Worm (Caenorhabditis elegans) whole organism, young adult: Measurements from ENCODE around the gene C17G10.13.

ENCODE experiments used
- B0035.1 ChIP-seq: sonication (generic microtip); optimal IDR thresholded peaks from 2 replicates; lab custom pipeline; 2016; ENCODE audit warnings: missing genetic modification characterization, mild to moderate bottlenecking, missing compliant biosample characterization, missing genotype, missing genetic modification reagents
- C06A6.2 ChIP-seq: fragments of 200-800 bp; sonication (Bioruptor generic); conservative IDR thresholded peaks from 2 replicates; pipeline ENCODE4 v1.3.6; 2022; ENCODE audit warnings: missing genetic modification characterization, missing compliant biosample characterization
- F10E7.11 ChIP-seq: sonication (generic microtip); optimal IDR thresholded peaks from 2 replicates; lab custom pipeline; 2017; ENCODE audit warnings: mild to moderate bottlenecking, missing genetic modification characterization, moderate library complexity, missing compliant biosample characterization
- F33H1.4 ChIP-seq: fragments of 200-800 bp; sonication (Bioruptor generic); IDR thresholded peaks from 2 replicates; pipeline ENCODE4 v1.3.6; 2022; ENCODE audit warnings: missing genetic modification reagents, missing genetic modification characterization, missing compliant biosample characterization
- F37B4.10 ChIP-seq: fragments of 200-800 bp; sonication (Bioruptor generic); IDR thresholded peaks from 2 replicates; pipeline ENCODE4 v1.3.6; 2022; ENCODE audit warnings: missing genetic modification characterization, missing compliant biosample characterization
- F49E8.2 ChIP-seq: sonication (generic microtip); optimal IDR thresholded peaks from 3 replicates; lab custom pipeline; 2017; ENCODE audit warnings: missing genetic modification characterization, mild to moderate bottlenecking, missing compliant biosample characterization, antibody characterized with exemption, moderate library complexity; ENCODE audit not compliant: insufficient read depth
- F57C9.4 ChIP-seq: sonication (generic microtip); optimal IDR thresholded peaks from 2 replicates; lab custom pipeline; 2017; ENCODE audit warnings: mild to moderate bottlenecking, missing genetic modification characterization, missing compliant biosample characterization
- T07F8.4 ChIP-seq: sonication (generic microtip); optimal IDR thresholded peaks from 2 replicates; lab custom pipeline; 2016; ENCODE audit warnings: mild to moderate bottlenecking, missing genetic modification characterization, moderate library complexity, missing compliant biosample characterization
- Y53G8AR.9 ChIP-seq: fragments of 200-800 bp; sonication (Bioruptor generic); conservative IDR thresholded peaks from 2 replicates; pipeline ENCODE4 v1.3.6; 2022; ENCODE audit warnings: missing genetic modification reagents, missing genetic modification characterization, missing compliant biosample characterization
- Y56A3A.18 ChIP-seq: fragments of 200-800 bp; sonication (Bioruptor generic); IDR thresholded peaks from 2 replicates; pipeline ENCODE4 v1.3.6; 2022; ENCODE audit warnings: missing genetic modification reagents, missing genetic modification characterization, missing compliant biosample characterization
- ZK185.1 ChIP-seq: sonication (generic microtip); optimal IDR thresholded peaks from 2 replicates; lab custom pipeline; 2016; ENCODE audit warnings: mild to moderate bottlenecking, missing genetic modification characterization, missing compliant biosample characterization; ENCODE audit not compliant: poor library complexity, severe bottlenecking
- aptf-3 ChIP-seq: fragments of 200-800 bp; sonication (Bioruptor generic); IDR thresholded peaks from 2 replicates; pipeline ENCODE4 v1.3.6; 2022; ENCODE audit warnings: missing genetic modification characterization, missing compliant biosample characterization
- atf-7 ChIP-seq: sonication (generic microtip); optimal IDR thresholded peaks from 2 replicates; lab custom pipeline; 2017; ENCODE audit warnings: mild to moderate bottlenecking, missing genetic modification characterization, missing compliant biosample characterization
- attf-5 ChIP-seq: fragments of 200-800 bp; sonication (Bioruptor generic); optimal IDR thresholded peaks from 2 replicates; lab custom pipeline; 2018; ENCODE audit warnings: mild to moderate bottlenecking, missing genetic modification characterization, missing compliant biosample characterization
- bed-1 ChIP-seq: fragments of 200-800 bp; sonication (Bioruptor generic); IDR thresholded peaks from 2 replicates; pipeline ENCODE4 v1.3.6; 2022; ENCODE audit warnings: missing genetic modification reagents, missing genetic modification characterization, missing compliant biosample characterization
- ceh-100 ChIP-seq: fragments of 200-800 bp; sonication (Bioruptor generic); IDR thresholded peaks from 2 replicates; pipeline ENCODE4 v1.3.6; 2022; ENCODE audit warnings: missing genetic modification reagents, missing genetic modification characterization, missing compliant biosample characterization
- ceh-40 ChIP-seq: fragments of 200-800 bp; sonication (Bioruptor generic); IDR thresholded peaks from 2 replicates; pipeline ENCODE4 v1.3.6; 2022; ENCODE audit warnings: missing genetic modification characterization, missing compliant biosample characterization
- die-1 ChIP-seq: sonication (generic microtip); optimal IDR thresholded peaks from 2 replicates; lab custom pipeline; 2016; ENCODE audit warnings: missing genotype, mild to moderate bottlenecking, missing genetic modification characterization, missing compliant biosample characterization
- egl-18 ChIP-seq: fragments of 200-800 bp; sonication (Bioruptor generic); IDR thresholded peaks from 2 replicates; pipeline ENCODE4 v1.3.6; 2022; ENCODE audit warnings: missing genetic modification reagents, missing genetic modification characterization, missing compliant biosample characterization
- ekl-4 ChIP-seq: fragments of 200-800 bp; sonication (Bioruptor generic); IDR thresholded peaks from 2 replicates; pipeline ENCODE4 v1.3.6; 2022; ENCODE audit warnings: missing genetic modification reagents, missing genetic modification characterization, missing compliant biosample characterization
- ets-4 ChIP-seq: fragments of 200-800 bp; sonication (Bioruptor generic); optimal IDR thresholded peaks from 2 replicates; lab custom pipeline; 2018; ENCODE audit warnings: mild to moderate bottlenecking, missing genetic modification characterization, missing compliant biosample characterization
- fkh-3 ChIP-seq: sonication (generic microtip); optimal IDR thresholded peaks from 2 replicates; lab custom pipeline; 2016; ENCODE audit warnings: mild to moderate bottlenecking, missing genetic modification characterization, missing compliant biosample characterization
- him-1 ChIP-seq: sonication (generic microtip); optimal IDR thresholded peaks from 2 replicates; lab custom pipeline; 2016; ENCODE audit warnings: missing genotype, missing genetic modification reagents, missing genetic modification characterization, missing compliant biosample characterization
- hlh-26 ChIP-seq: fragments of 200-800 bp; sonication (Bioruptor generic); conservative IDR thresholded peaks from 2 replicates; pipeline ENCODE4 v1.3.6; 2022; ENCODE audit warnings: missing genetic modification reagents, missing genetic modification characterization, missing compliant biosample characterization
- hmg-1.2 ChIP-seq: fragments of 200-800 bp; sonication (Bioruptor generic); IDR thresholded peaks from 2 replicates; pipeline ENCODE4 v1.3.6; 2022; ENCODE audit warnings: missing genetic modification reagents, missing genetic modification characterization, missing compliant biosample characterization
- lag-1 ChIP-seq: fragments of 200-800 bp; sonication (Bioruptor generic); IDR thresholded peaks from 2 replicates; pipeline ENCODE4 v1.3.6; 2022; ENCODE audit warnings: missing genetic modification reagents, missing genetic modification characterization, missing compliant biosample characterization
- lsy-27 ChIP-seq: sonication (generic microtip); optimal IDR thresholded peaks from 2 replicates; lab custom pipeline; 2017; ENCODE audit warnings: missing genetic modification characterization, mild to moderate bottlenecking, missing compliant biosample characterization, antibody characterized with exemption, missing genotype, borderline replicate concordance; ENCODE audit not compliant: insufficient read depth
- madf-6 ChIP-seq: fragments of 200-800 bp; sonication (Bioruptor generic); IDR thresholded peaks from 2 replicates; pipeline ENCODE4 v1.3.6; 2022; ENCODE audit warnings: missing genetic modification reagents, missing genetic modification characterization, missing compliant biosample characterization
- mcd-1 ChIP-seq: fragments of 200-800 bp; sonication (Bioruptor generic); IDR thresholded peaks from 2 replicates; pipeline ENCODE4 v1.3.6; 2022; ENCODE audit warnings: missing genetic modification reagents, missing genetic modification characterization, missing compliant biosample characterization
- mel-28 ChIP-seq: sonication (generic microtip); optimal IDR thresholded peaks from 2 replicates; lab custom pipeline; 2016; ENCODE audit warnings: borderline replicate concordance, mild to moderate bottlenecking, missing genetic modification characterization, missing compliant biosample characterization
- mes-4 ChIP-seq: sonication (generic microtip); optimal IDR thresholded peaks from 2 replicates; lab custom pipeline; 2016; ENCODE audit warnings: missing genotype, missing genetic modification characterization, missing compliant biosample characterization
- rcor-1 ChIP-seq: fragments of 200-800 bp; sonication (Bioruptor generic); IDR thresholded peaks from 2 replicates; pipeline ENCODE4 v1.3.6; 2022; ENCODE audit warnings: missing genetic modification reagents, missing genetic modification characterization, missing compliant biosample characterization
- rec-8 ChIP-seq, 2 experiments: sonication (generic microtip); optimal IDR thresholded peaks; 2 replicates each; lab custom pipeline; 2016; ENCODE audit warnings: mild to moderate bottlenecking in 2 of 2, missing genetic modification characterization in 2 of 2, missing genetic modification reagents in 2 of 2, missing genotype in 2 of 2, missing biosample characterization in 1 of 2, missing compliant biosample characterization in 1 of 2, moderate library complexity in 1 of 2
- snpc-1.1 ChIP-seq: sonication (generic microtip); optimal IDR thresholded peaks from 2 replicates; lab custom pipeline; 2017; ENCODE audit warnings: missing genetic modification characterization, mild to moderate bottlenecking, missing compliant biosample characterization, antibody characterized with exemption, moderate library complexity, missing genotype, missing genetic modification reagents; ENCODE audit not compliant: insufficient read depth
- snpc-1.3 ChIP-seq: sonication (generic microtip); optimal IDR thresholded peaks from 2 replicates; lab custom pipeline; 2017; ENCODE audit warnings: missing genetic modification characterization, mild to moderate bottlenecking, missing compliant biosample characterization, antibody characterized with exemption, moderate library complexity, missing genotype, missing genetic modification reagents; ENCODE audit not compliant: insufficient read depth
- sptf-2 ChIP-seq: fragments of 200-800 bp; sonication (Bioruptor generic); optimal IDR thresholded peaks from 2 replicates; lab custom pipeline; 2018; ENCODE audit warnings: mild to moderate bottlenecking, missing genetic modification characterization, missing compliant biosample characterization
- tlf-1 ChIP-seq: fragments of 200-800 bp; sonication (Bioruptor generic); optimal IDR thresholded peaks from 2 replicates; lab custom pipeline; 2018; ENCODE audit warnings: mild to moderate bottlenecking, missing genetic modification characterization, missing compliant biosample characterization
- xnd-1 ChIP-seq: sonication (generic microtip); optimal IDR thresholded peaks from 2 replicates; lab custom pipeline; 2016; ENCODE audit warnings: missing genotype, missing genetic modification reagents, missing genetic modification characterization, missing compliant biosample characterization
- zim-3 ChIP-seq: sonication (generic microtip); optimal IDR thresholded peaks from 2 replicates; lab custom pipeline; 2017; ENCODE audit warnings: mild to moderate bottlenecking, missing genetic modification characterization, moderate library complexity, missing compliant biosample characterization
- ztf-22 ChIP-seq: fragments of 200-800 bp; sonication (Bioruptor generic); optimal IDR thresholded peaks from 2 replicates; lab custom pipeline; 2018; ENCODE audit warnings: mild to moderate bottlenecking, missing genetic modification characterization, moderate library complexity, missing compliant biosample characterization
- ztf-25 ChIP-seq: fragments of 200-800 bp; sonication (Bioruptor generic); IDR thresholded peaks from 2 replicates; pipeline ENCODE4 v1.3.6; 2022; ENCODE audit warnings: missing genetic modification reagents, missing genetic modification characterization, missing compliant biosample characterization
- ztf-26 ChIP-seq: sonication (generic microtip); optimal IDR thresholded peaks from 2 replicates; lab custom pipeline; 2017; ENCODE audit warnings: missing genetic modification characterization, missing compliant biosample characterization
- ztf-3 ChIP-seq: fragments of 200-800 bp; sonication (Bioruptor generic); optimal IDR thresholded peaks from 2 replicates; lab custom pipeline; 2018; ENCODE audit warnings: mild to moderate bottlenecking, missing genetic modification characterization, missing compliant biosample characterization

C17G10.13 gene

DNA sequence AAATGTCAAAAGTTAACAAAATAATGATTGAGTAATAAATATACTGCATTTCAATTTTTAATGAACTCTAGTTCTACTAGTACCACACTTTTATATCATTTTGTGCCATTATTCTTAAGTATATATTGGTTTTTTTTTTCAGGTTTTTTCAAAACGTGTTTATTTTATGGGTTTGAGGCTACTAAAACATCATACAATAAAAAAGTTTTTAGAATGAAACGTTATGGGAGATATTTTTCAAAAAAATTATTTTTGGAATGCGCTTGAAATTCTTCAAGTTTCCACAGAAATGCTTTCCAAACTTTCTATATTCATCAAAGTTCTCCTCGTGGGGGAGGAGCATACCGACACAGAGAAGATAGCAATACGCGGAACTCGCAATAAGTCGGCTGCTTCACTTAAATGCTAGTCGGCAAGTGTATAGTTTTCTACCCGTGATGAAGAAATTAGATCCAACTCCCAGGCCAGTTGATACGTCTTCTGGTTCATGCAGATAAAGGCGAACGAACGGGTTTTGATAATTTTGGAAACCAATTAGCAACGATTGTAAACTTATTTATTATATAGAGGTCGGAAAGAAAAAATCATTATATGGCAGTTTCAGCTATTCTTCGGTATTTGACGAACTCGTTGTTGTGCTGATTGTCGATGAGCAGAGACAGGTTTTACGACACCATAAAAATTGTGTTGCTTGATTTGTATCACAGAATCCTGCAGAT is 9.9 kb upstream of the C17G10.13 start, which contains the start of gene C17G10.10 (continued):
- TF ChIP-seq B0035.1 (tag; lab: Kevin White, UChicago) (no peak), Y53G8AR.9 (GFP tag; lab: Robert Waterston, UW) (peak; percentile 64; the same call in 1 of the 2 replicates), ekl-4 (GFP tag; lab: Robert Waterston, UW) (peak; percentile 73; the same call in 1 of the 2 replicates), ztf-25 (GFP tag; lab: Robert Waterston, UW) (no peak), attf-5 (GFP tag; lab: Kevin White, UChicago) (no peak), mes-4 (tag; lab: Kevin White, UChicago) (no peak), ZK185.1 (tag; lab: Kevin White, UChicago) (peak; percentile 76), ztf-22 (GFP tag; lab: Kevin White, UChicago) (no peak), mcd-1 (peak; percentile 64), T07F8.4 (tag; lab: Kevin White, UChicago) (no peak), zim-3 (tag; lab: Kevin White, UChicago) (peak; percentile 8), Y56A3A.18 (GFP tag; lab: Robert Waterston, UW) (no peak), die-1 (no peak), snpc-1.3 (peak; percentile 87), rcor-1 (peak; percentile 66), him-1 (tag; lab: Kevin White, UChicago) (peak; percentile 94), atf-7 (tag; lab: Kevin White, UChicago) (peak; percentile 40), madf-6 (GFP tag; lab: Robert Waterston, UW) (peak; percentile 81), hlh-26 (GFP tag; lab: Robert Waterston, UW) (no peak), hmg-1.2 (GFP tag; lab: Robert Waterston, UW) (peak; percentile 90), aptf-3 (GFP tag; lab: Robert Waterston, UW) (no peak), F49E8.2 (peak; percentile 88), tlf-1 (GFP tag; lab: Kevin White, UChicago) (peak; percentile 34), xnd-1 (peak; percentile 57), C06A6.2 (no peak), mel-28 (tag; lab: Kevin White, UChicago) (no peak), ets-4 (no peak), F33H1.4 (GFP tag; lab: Robert Waterston, UW) (peak; percentile 53), fkh-3 (peak; percentile 58)
- TF ChIP-seq, all 124 proteins: peak for 53

DNA sequence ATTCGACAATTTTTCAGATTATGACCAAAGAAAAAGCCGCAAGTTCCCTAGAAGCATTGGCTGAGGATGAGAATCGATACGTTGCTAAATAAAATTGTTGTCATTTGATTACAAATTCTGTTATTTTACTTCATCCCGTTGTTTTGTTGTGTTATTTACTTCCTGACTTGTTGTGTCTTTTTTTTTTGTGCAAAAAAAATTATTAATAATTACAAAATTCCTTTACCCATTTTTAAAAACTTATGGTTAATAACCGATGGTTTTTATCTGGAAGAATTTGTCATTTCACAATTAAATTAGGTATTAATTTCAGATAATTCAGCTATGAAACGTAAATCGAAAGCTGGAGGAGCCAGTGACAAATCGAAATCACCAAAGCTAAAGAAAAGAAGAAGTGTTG is 6.7 kb upstream of the C17G10.13 start, which contains the start of gene C17G10.1:
Gene C17G10.1 (plus strand): TSS at position 301 of the 400 bp plus-strand sequence.
- TF ChIP-seq rcor-1 (no peak), bed-1 (GFP tag; lab: Robert Waterston, UW) (no peak), ceh-40 (GFP tag; lab: Robert Waterston, UW) (no peak), lag-1 (GFP tag; lab: Robert Waterston, UW) (no peak), egl-18 (no peak)

DNA sequence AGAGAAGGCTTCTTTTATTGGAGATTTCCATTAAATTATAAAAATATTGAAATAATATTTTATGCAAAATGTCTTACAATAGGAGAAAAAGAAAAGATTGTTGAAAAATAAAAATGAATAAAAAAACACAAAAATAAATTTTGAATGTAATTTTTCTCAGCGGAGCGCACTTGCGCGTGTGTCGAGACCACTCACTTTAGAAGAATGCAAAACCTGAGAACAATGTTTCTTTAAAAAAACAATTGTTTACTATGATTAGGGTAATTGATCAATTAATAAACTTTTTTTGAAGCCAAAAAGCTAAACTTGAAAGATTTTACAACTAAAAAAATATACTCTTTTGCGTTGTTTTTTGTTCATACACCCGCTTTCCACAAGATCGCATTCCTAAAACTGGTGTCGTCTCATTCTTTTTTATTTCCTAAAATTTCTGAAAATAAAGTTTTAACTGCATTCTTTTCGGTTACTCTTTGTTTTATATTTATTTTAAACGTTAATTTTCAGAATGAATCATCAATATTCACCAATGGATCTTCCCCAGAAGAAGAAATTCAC is 4.7 kb upstream of the C17G10.13 start, which contains the start of gene ttc-4:
Gene ttc-4 (plus strand): TSS at position 505 of the 555 bp plus-strand sequence.
- TF ChIP-seq F10E7.11 (tag; lab: Kevin White, UChicago) (no peak), lsy-27 (tag; lab: Kevin White, UChicago) (no peak), ztf-26 (tag; lab: Kevin White, UChicago) (no peak), attf-5 (GFP tag; lab: Kevin White, UChicago) (peak; percentile 80), F57C9.4 (no peak), snpc-1.1 (tag; lab: Kevin White, UChicago) (no peak), rec-8 (tag; optimal IDR thresholded peaks at IDR 0.05; lab: Kevin White, UChicago) (no peak), ceh-100 (GFP tag; lab: Robert Waterston, UW) (peak; percentile 93), F37B4.10 (GFP tag; lab: Robert Waterston, UW) (no peak), egl-18 (no peak), hlh-26 (GFP tag; lab: Robert Waterston, UW) (no peak), ztf-3 (no peak), T07F8.4 (tag; lab: Kevin White, UChicago) (no peak), sptf-2 (GFP tag; lab: Kevin White, UChicago) (no peak)
